Comparison of ENCODE assay signal across 1 fruit fly cellular context in genomic region chr3R:28629186-28629979, dm6.
TF ChIP-seq lines count a peak whose summit lies in the region.

No protein-coding gene starts in this region.

TF ChIP-seq in whole organism, embryonic, 481 proteins besides CTCF, POLR2A, EP300 and RAD21 (continued from another document and continues in another):
- TF ChIP-seq luna (GFP tag; optimal IDR thresholded peaks at IDR 0.05; lab: Kevin White, UChicago): no peak
- TF ChIP-seq Stat92E (GFP tag; optimal IDR thresholded peaks at IDR 0.05; lab: Kevin White, UChicago): no peak
- no peak for TF ChIP-seq CG6791 (GFP tag; IDR thresholded peaks at IDR 0.05; lab: Robert Waterston, UW; ENCODE audit: partially characterized antibody)
- no peak for TF ChIP-seq CG11247 (GFP tag; IDR thresholded peaks at IDR 0.05; lab: Robert Waterston, UW)
- TF ChIP-seq pzg (GFP tag; optimal IDR thresholded peaks at IDR 0.05; lab: Kevin White, UChicago): no peak
- no peak for TF ChIP-seq D (optimal IDR thresholded peaks at IDR 0.05; lab: Kevin White, UChicago)
- peak; percentile 45 for TF ChIP-seq D (GFP tag; optimal IDR thresholded peaks at IDR 0.05; lab: Kevin White, UChicago)
- TF ChIP-seq NC2α (GFP tag; optimal IDR thresholded peaks at IDR 0.05; lab: Kevin White, UChicago): no peak
- TF ChIP-seq CG9437 (GFP tag; optimal IDR thresholded peaks at IDR 0.05; lab: Kevin White, UChicago): peak; percentile 15
- TF ChIP-seq lov (optimal IDR thresholded peaks at IDR 0.05; lab: Kevin White, UChicago): no peak
- TF ChIP-seq lov (GFP tag; IDR thresholded peaks at IDR 0.05; lab: Robert Waterston, UW): no peak
- TF ChIP-seq run (tag; optimal IDR thresholded peaks at IDR 0.05; lab: Kevin White, UChicago): no peak
- no peak for TF ChIP-seq Dip3 (GFP tag; optimal IDR thresholded peaks at IDR 0.05; lab: Kevin White, UChicago)
- no peak for TF ChIP-seq CG6683 (GFP tag; optimal IDR thresholded peaks at IDR 0.05; lab: Kevin White, UChicago)
- TF ChIP-seq row (GFP tag; IDR thresholded peaks at IDR 0.05; lab: Robert Waterston, UW): peak; percentile 29; the same call in 1 of the 3 replicates
- peak; percentile 63 for TF ChIP-seq CG18262 (tag; optimal IDR thresholded peaks at IDR 0.05; lab: Kevin White, UChicago)
- TF ChIP-seq CG6272 (GFP tag; IDR thresholded peaks at IDR 0.05; lab: Robert Waterston, UW): no peak
- no peak for TF ChIP-seq gfzf (GFP tag; optimal IDR thresholded peaks at IDR 0.05; lab: Kevin White, UChicago)
- TF ChIP-seq her (GFP tag; optimal IDR thresholded peaks at IDR 0.05; lab: Kevin White, UChicago): no peak
- TF ChIP-seq jing (GFP tag; optimal IDR thresholded peaks at IDR 0.05; lab: Kevin White, UChicago): no peak
- no peak for TF ChIP-seq CG8765 (GFP tag; IDR thresholded peaks at IDR 0.05; lab: Robert Waterston, UW)
- TF ChIP-seq CG17361 (GFP tag; IDR thresholded peaks at IDR 0.05; lab: Robert Waterston, UW): peak; percentile 53; the same call in 1 of the 3 replicates
- TF ChIP-seq CG14965 (GFP tag; optimal IDR thresholded peaks at IDR 0.05; lab: Kevin White, UChicago; ENCODE audit: borderline replicate concordance): no peak
- no peak for TF ChIP-seq CG17829 (tag; optimal IDR thresholded peaks at IDR 0.05; lab: Kevin White, UChicago)
- no peak for TF ChIP-seq CG7372 (GFP tag; IDR thresholded peaks at IDR 0.05; lab: Robert Waterston, UW)
- no peak for TF ChIP-seq CG31224 (GFP tag; IDR thresholded peaks at IDR 0.05; lab: Robert Waterston, UW)
- no peak for TF ChIP-seq crc (GFP tag; optimal IDR thresholded peaks at IDR 0.05; lab: Kevin White, UChicago)
- no peak for TF ChIP-seq Hr39 (optimal IDR thresholded peaks at IDR 0.05; lab: Kevin White, UChicago)
- no peak for TF ChIP-seq ken (GFP tag; IDR thresholded peaks at IDR 0.05; lab: Robert Waterston, UW)
- no peak for TF ChIP-seq CHES-1-like (GFP tag; optimal IDR thresholded peaks at IDR 0.05; lab: Kevin White, UChicago)
- TF ChIP-seq CkIIα-i1 (GFP tag; IDR thresholded peaks at IDR 0.05; lab: Robert Waterston, UW): no peak
- no peak for TF ChIP-seq HLHmδ (GFP tag; optimal IDR thresholded peaks at IDR 0.05; lab: Kevin White, UChicago)
- no peak for TF ChIP-seq Hr3 (GFP tag; optimal IDR thresholded peaks at IDR 0.05; lab: Kevin White, UChicago)
- TF ChIP-seq CG17328 (GFP tag; IDR thresholded peaks at IDR 0.05; lab: Robert Waterston, UW): no peak
- no peak for TF ChIP-seq CG15073 (GFP tag; optimal IDR thresholded peaks at IDR 0.05; lab: Kevin White, UChicago)
- TF ChIP-seq bab2 (GFP tag; optimal IDR thresholded peaks at IDR 0.05; lab: Kevin White, UChicago): no peak
- no peak for TF ChIP-seq Bteb2 (GFP tag; optimal IDR thresholded peaks at IDR 0.05; lab: Kevin White, UChicago)
- TF ChIP-seq ssp (GFP tag; IDR thresholded peaks at IDR 0.05; lab: Robert Waterston, UW): no peak
- TF ChIP-seq Dfd (GFP tag; optimal IDR thresholded peaks at IDR 0.05; lab: Kevin White, UChicago): no peak
- TF ChIP-seq ttk (GFP tag; IDR thresholded peaks at IDR 0.05; lab: Robert Waterston, UW): no peak
- TF ChIP-seq eyg (GFP tag; optimal IDR thresholded peaks at IDR 0.05; lab: Kevin White, UChicago): no peak
- TF ChIP-seq CG8290 (GFP tag; optimal IDR thresholded peaks at IDR 0.05; lab: Kevin White, UChicago): no peak
- no peak for TF ChIP-seq CG8290 (tag; optimal IDR thresholded peaks at IDR 0.05; lab: Kevin White, UChicago)
- peak; percentile 39 for TF ChIP-seq nmo (GFP tag; optimal IDR thresholded peaks at IDR 0.05; lab: Kevin White, UChicago)
- TF ChIP-seq peb (GFP tag; IDR thresholded peaks at IDR 0.05; lab: Robert Waterston, UW): no peak
- no peak for TF ChIP-seq CG3847 (GFP tag; IDR thresholded peaks at IDR 0.05; lab: Robert Waterston, UW)
- no peak for TF ChIP-seq zfh1 (GFP tag; IDR thresholded peaks at IDR 0.05; lab: Robert Waterston, UW)
- TF ChIP-seq Usf (GFP tag; optimal IDR thresholded peaks at IDR 0.05; lab: Kevin White, UChicago): no peak
- TF ChIP-seq CG14667 (GFP tag; IDR thresholded peaks at IDR 0.05; lab: Robert Waterston, UW): no peak
- no peak for TF ChIP-seq twi (tag; optimal IDR thresholded peaks at IDR 0.05; lab: Kevin White, UChicago)
- no peak for TF ChIP-seq caup (GFP tag; optimal IDR thresholded peaks at IDR 0.05; lab: Kevin White, UChicago; ENCODE audit: severe bottlenecking)
- no peak for TF ChIP-seq CG4617 (GFP tag; optimal IDR thresholded peaks at IDR 0.05; lab: Kevin White, UChicago; ENCODE audit: borderline replicate concordance)
- peak in 1 of 3 experiments; percentile 30 for TF ChIP-seq lola (GFP tag; optimal IDR thresholded peaks at IDR 0.05; lab: Kevin White, UChicago)
- TF ChIP-seq CG8944 (GFP tag; optimal IDR thresholded peaks at IDR 0.05; lab: Kevin White, UChicago): no peak
- no peak for TF ChIP-seq CG11093 (GFP tag; IDR thresholded peaks at IDR 0.05; lab: Robert Waterston, UW)
- TF ChIP-seq CG6765 (GFP tag; optimal IDR thresholded peaks at IDR 0.05; lab: Kevin White, UChicago): no peak
- TF ChIP-seq lab (GFP tag; optimal IDR thresholded peaks at IDR 0.05; lab: Kevin White, UChicago): no peak
- TF ChIP-seq CG10431 (GFP tag; optimal IDR thresholded peaks at IDR 0.05; lab: Kevin White, UChicago): no peak
- no peak for TF ChIP-seq CG18599 (GFP tag; optimal IDR thresholded peaks at IDR 0.05; lab: Kevin White, UChicago)
- TF ChIP-seq CG9609 (GFP tag; optimal IDR thresholded peaks at IDR 0.05; lab: Kevin White, UChicago): no peak
- TF ChIP-seq Lhr (GFP tag; optimal IDR thresholded peaks at IDR 0.05; lab: Kevin White, UChicago): no peak
- TF ChIP-seq CG4424 (GFP tag; optimal IDR thresholded peaks at IDR 0.05; lab: Kevin White, UChicago): no peak
- no peak for TF ChIP-seq Tbp (GFP tag; optimal IDR thresholded peaks at IDR 0.05; lab: Kevin White, UChicago)
- no peak for TF ChIP-seq CG13624 (GFP tag; optimal IDR thresholded peaks at IDR 0.05; lab: Kevin White, UChicago)
- no peak for TF ChIP-seq CG8089 (GFP tag; optimal IDR thresholded peaks at IDR 0.05; lab: Kevin White, UChicago)
- no peak for TF ChIP-seq CG3281 (GFP tag; optimal IDR thresholded peaks at IDR 0.05; lab: Kevin White, UChicago)
- TF ChIP-seq CG17568 (GFP tag; optimal IDR thresholded peaks at IDR 0.05; lab: Kevin White, UChicago): no peak
- TF ChIP-seq HmgZ (tag; optimal IDR thresholded peaks at IDR 0.05; lab: Kevin White, UChicago): no peak
- no peak for TF ChIP-seq sc (optimal IDR thresholded peaks at IDR 0.05; lab: Kevin White, UChicago)
- no peak for TF ChIP-seq sc (GFP tag; optimal IDR thresholded peaks at IDR 0.05; lab: Kevin White, UChicago)
- TF ChIP-seq Oli (tag; optimal IDR thresholded peaks at IDR 0.05; lab: Kevin White, UChicago): peak; percentile 18
- TF ChIP-seq hbn (GFP tag; IDR thresholded peaks at IDR 0.05; lab: Robert Waterston, UW; ENCODE audit: partially characterized antibody): no peak
- TF ChIP-seq YL-1 (GFP tag; optimal IDR thresholded peaks at IDR 0.05; lab: Kevin White, UChicago): no peak
- no peak for TF ChIP-seq ap (GFP tag; IDR thresholded peaks at IDR 0.05; lab: Robert Waterston, UW)
- TF ChIP-seq fd64A (GFP tag; optimal IDR thresholded peaks at IDR 0.05; lab: Kevin White, UChicago): no peak
- no peak for TF ChIP-seq Nf-YA (GFP tag; IDR thresholded peaks at IDR 0.05; lab: Robert Waterston, UW)
- no peak for TF ChIP-seq CG2678 (tag; optimal IDR thresholded peaks at IDR 0.05; lab: Kevin White, UChicago)
- TF ChIP-seq CG10366 (GFP tag; IDR thresholded peaks at IDR 0.05; lab: Robert Waterston, UW): no peak
- no peak for TF ChIP-seq CG31388 (GFP tag; optimal IDR thresholded peaks at IDR 0.05; lab: Kevin White, UChicago)
- TF ChIP-seq Xrp1 (GFP tag; IDR thresholded peaks at IDR 0.05; lab: Robert Waterston, UW): no peak
- no peak for TF ChIP-seq ac (GFP tag; optimal IDR thresholded peaks at IDR 0.05; lab: Kevin White, UChicago)
- no peak for TF ChIP-seq ato (GFP tag; IDR thresholded peaks at IDR 0.05; lab: Robert Waterston, UW; ENCODE audit: partially characterized antibody)
- no peak for TF ChIP-seq CG16815 (GFP tag; optimal IDR thresholded peaks at IDR 0.05; lab: Kevin White, UChicago)
- TF ChIP-seq MTF-1 (GFP tag; optimal IDR thresholded peaks at IDR 0.05; lab: Kevin White, UChicago; ENCODE audit: borderline replicate concordance): no peak
- TF ChIP-seq CG7745 (tag; optimal IDR thresholded peaks at IDR 0.05; lab: Kevin White, UChicago): no peak
- peak; percentile 41 for TF ChIP-seq Sox100B (GFP tag; optimal IDR thresholded peaks at IDR 0.05; lab: Kevin White, UChicago)
- no peak for TF ChIP-seq z (GFP tag; IDR thresholded peaks at IDR 0.05; lab: Robert Waterston, UW)
- no peak for TF ChIP-seq ase (GFP tag; IDR thresholded peaks at IDR 0.05; lab: Robert Waterston, UW)
- no peak for TF ChIP-seq org-1 (GFP tag; optimal IDR thresholded peaks at IDR 0.05; lab: Kevin White, UChicago)
- TF ChIP-seq Awh (GFP tag; IDR thresholded peaks at IDR 0.05; lab: Robert Waterston, UW): no peak
- TF ChIP-seq HLH54F (GFP tag; optimal IDR thresholded peaks at IDR 0.05; lab: Kevin White, UChicago): no peak
- peak; percentile 17 for TF ChIP-seq sens (GFP tag; lab: Kevin White, UChicago)
- TF ChIP-seq CG9797 (GFP tag; optimal IDR thresholded peaks at IDR 0.05; lab: Kevin White, UChicago): no peak
- TF ChIP-seq chif (GFP tag; optimal IDR thresholded peaks at IDR 0.05; lab: Kevin White, UChicago): no peak
- no peak for TF ChIP-seq dm (GFP tag; optimal IDR thresholded peaks at IDR 0.05; lab: Kevin White, UChicago)
- TF ChIP-seq klu (GFP tag; IDR thresholded peaks at IDR 0.05; lab: Robert Waterston, UW): no peak
- TF ChIP-seq CG17612 (GFP tag; IDR thresholded peaks at IDR 0.05; lab: Robert Waterston, UW): no peak
- no peak for TF ChIP-seq Asciz (GFP tag; optimal IDR thresholded peaks at IDR 0.05; lab: Kevin White, UChicago)
- no peak for TF ChIP-seq Jarid2 (GFP tag; optimal IDR thresholded peaks at IDR 0.05; lab: Kevin White, UChicago)
- 0 out of 3 replicates have a peak, but pooled peaks have one; percentile 30 for TF ChIP-seq CG11560 (tag; IDR thresholded peaks at IDR 0.05; lab: Robert Waterston, UW)
- no peak for TF ChIP-seq CG42726 (GFP tag; IDR thresholded peaks at IDR 0.05; lab: Robert Waterston, UW; ENCODE audit: partially characterized antibody)
- no peak for TF ChIP-seq CG15479 (GFP tag; optimal IDR thresholded peaks at IDR 0.05; lab: Kevin White, UChicago)
- peak; percentile 51 for TF ChIP-seq CG11504 (tag; optimal IDR thresholded peaks at IDR 0.05; lab: Kevin White, UChicago)
- no peak for TF ChIP-seq sr (GFP tag; IDR thresholded peaks at IDR 0.05; lab: Robert Waterston, UW)
- peak; percentile 43 for TF ChIP-seq CG7839 (tag; optimal IDR thresholded peaks at IDR 0.05; lab: Kevin White, UChicago)
- TF ChIP-seq sd (tag; optimal IDR thresholded peaks at IDR 0.05; lab: Kevin White, UChicago): no peak
- no peak for TF ChIP-seq pb (GFP tag; optimal IDR thresholded peaks at IDR 0.05; lab: Kevin White, UChicago)
- no peak for TF ChIP-seq sug (tag; optimal IDR thresholded peaks at IDR 0.05; lab: Kevin White, UChicago)
- TF ChIP-seq HLH4C (GFP tag; IDR thresholded peaks at IDR 0.05; lab: Robert Waterston, UW; ENCODE audit: partially characterized antibody): no peak
- TF ChIP-seq CG1233 (GFP tag; optimal IDR thresholded peaks at IDR 0.05; lab: Kevin White, UChicago): no peak
- TF ChIP-seq H15 (GFP tag; IDR thresholded peaks at IDR 0.05; lab: Robert Waterston, UW): no peak
- TF ChIP-seq TFAM (GFP tag; optimal IDR thresholded peaks at IDR 0.05; lab: Kevin White, UChicago): no peak
- no peak for TF ChIP-seq CG4820 (GFP tag; optimal IDR thresholded peaks at IDR 0.05; lab: Kevin White, UChicago)
- no peak for TF ChIP-seq repo (GFP tag; optimal IDR thresholded peaks at IDR 0.05; lab: Kevin White, UChicago)
- no peak for TF ChIP-seq bbx (GFP tag; IDR thresholded peaks at IDR 0.05; lab: Robert Waterston, UW; ENCODE audit: partially characterized antibody)
- TF ChIP-seq abd-A (tag; optimal IDR thresholded peaks at IDR 0.05; lab: Kevin White, UChicago): peak; percentile 18
- TF ChIP-seq pros (GFP tag; optimal IDR thresholded peaks at IDR 0.05; lab: Kevin White, UChicago): no peak
- peak; percentile 20 for TF ChIP-seq CG30403 (GFP tag; optimal IDR thresholded peaks at IDR 0.05; lab: Kevin White, UChicago)
- no peak for TF ChIP-seq PHDP (tag; optimal IDR thresholded peaks at IDR 0.05; lab: Kevin White, UChicago)
- no peak for TF ChIP-seq al (GFP tag; IDR thresholded peaks at IDR 0.05; lab: Robert Waterston, UW)
- no peak for TF ChIP-seq h (optimal IDR thresholded peaks at IDR 0.05; lab: Kevin White, UChicago)
- no peak for TF ChIP-seq Side (GFP tag; optimal IDR thresholded peaks at IDR 0.05; lab: Kevin White, UChicago)
- no peak for TF ChIP-seq Ptx1 (GFP tag; IDR thresholded peaks at IDR 0.05; lab: Robert Waterston, UW)
- no peak for TF ChIP-seq CG34376 (GFP tag; optimal IDR thresholded peaks at IDR 0.05; lab: Kevin White, UChicago)
- TF ChIP-seq CG13287 (GFP tag; IDR thresholded peaks at IDR 0.05; lab: Robert Waterston, UW; ENCODE audit: partially characterized antibody): no peak
- TF ChIP-seq otp (GFP tag; IDR thresholded peaks at IDR 0.05; lab: Robert Waterston, UW): no peak
- TF ChIP-seq ftz-f1 (GFP tag; optimal IDR thresholded peaks at IDR 0.05; lab: Kevin White, UChicago): no peak
- TF ChIP-seq zfh2 (GFP tag; optimal IDR thresholded peaks at IDR 0.05; lab: Kevin White, UChicago): no peak
- TF ChIP-seq tgo (GFP tag; IDR thresholded peaks at IDR 0.05; lab: Robert Waterston, UW): no peak
- TF ChIP-seq CG31441 (GFP tag; IDR thresholded peaks at IDR 0.05; lab: Robert Waterston, UW): peak; percentile 52; the same call in 1 of the 2 replicates
- no peak for TF ChIP-seq Blimp-1 (GFP tag; optimal IDR thresholded peaks at IDR 0.05; lab: Kevin White, UChicago)
- TF ChIP-seq Ada2b (GFP tag; IDR thresholded peaks at IDR 0.05; lab: Robert Waterston, UW): no peak
- TF ChIP-seq cwo (GFP tag; optimal IDR thresholded peaks at IDR 0.05; lab: Kevin White, UChicago): no peak
- TF ChIP-seq unpg (GFP tag; optimal IDR thresholded peaks at IDR 0.05; lab: Kevin White, UChicago): no peak
- TF ChIP-seq sim (GFP tag; IDR thresholded peaks at IDR 0.05; lab: Robert Waterston, UW): no peak
- no peak for TF ChIP-seq CrebB (tag; optimal IDR thresholded peaks at IDR 0.05; lab: Kevin White, UChicago)
- TF ChIP-seq CG15269 (tag; optimal IDR thresholded peaks at IDR 0.05; lab: Kevin White, UChicago): no peak
- no peak for TF ChIP-seq Spps (tag; optimal IDR thresholded peaks at IDR 0.05; lab: Kevin White, UChicago)
- no peak for TF ChIP-seq stc (GFP tag; IDR thresholded peaks at IDR 0.05; lab: Robert Waterston, UW)
- no peak for TF ChIP-seq ara (GFP tag; IDR thresholded peaks at IDR 0.05; lab: Robert Waterston, UW)
